Comparison of ENCODE assay signal across 2 fruit fly cellular contexts in the genomic region with DNA sequence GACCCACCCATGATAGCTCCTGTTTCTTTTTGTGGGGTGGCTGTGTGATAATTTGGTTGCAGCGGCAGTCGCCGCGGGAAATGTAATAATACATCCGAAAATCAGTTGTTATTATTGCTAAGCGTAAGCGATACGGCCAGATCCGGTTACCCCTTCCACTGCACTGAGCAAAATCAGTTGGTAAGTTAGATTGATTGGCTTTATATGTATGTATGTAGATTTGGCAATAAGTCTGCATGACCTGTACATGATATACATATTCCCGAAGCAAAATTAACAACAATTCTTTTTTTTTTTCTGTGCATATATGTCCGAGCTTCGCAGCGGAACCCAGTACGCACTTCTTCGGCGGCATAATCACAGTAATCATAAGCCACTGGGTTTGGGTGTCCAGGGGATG.
TF ChIP-seq lines count a peak whose summit lies in the region.

No protein-coding gene starts in this region.

TF ChIP-seq in whole organism, embryonic, 481 proteins besides CTCF, POLR2A, EP300 and RAD21 (continued from another document and continues in another):
- TF ChIP-seq pan (optimal IDR thresholded peaks at IDR 0.05; lab: Kevin White, UChicago) (no peak), pan (GFP tag; optimal IDR thresholded peaks at IDR 0.05 in 1 of 2, IDR thresholded peaks at IDR 0.05 in 1 of 2) (peak in 1 of 2 experiments; percentile 46), CG6689 (GFP tag; IDR thresholded peaks at IDR 0.05; lab: Robert Waterston, UW) (peak; percentile 55), Hr3 (GFP tag; optimal IDR thresholded peaks at IDR 0.05; lab: Kevin White, UChicago) (peak; percentile 9), CG7839 (tag; optimal IDR thresholded peaks at IDR 0.05; lab: Kevin White, UChicago) (peak; percentile 41), CG12744 (GFP tag; optimal IDR thresholded peaks at IDR 0.05; lab: Kevin White, UChicago) (no peak), exex (tag; optimal IDR thresholded peaks at IDR 0.05; lab: Kevin White, UChicago) (no peak), Ptx1 (GFP tag; IDR thresholded peaks at IDR 0.05; lab: Robert Waterston, UW) (peak; percentile 40; the same call in 1 of the 2 replicates), onecut (GFP tag; IDR thresholded peaks at IDR 0.05; lab: Robert Waterston, UW) (peak; percentile 41; the same call in 1 of the 2 replicates), Aef1 (GFP tag; IDR thresholded peaks at IDR 0.05; lab: Robert Waterston, UW) (0 out of 3 replicates have a peak, but pooled peaks have one; percentile 17), Asciz (GFP tag; optimal IDR thresholded peaks at IDR 0.05; lab: Kevin White, UChicago) (no peak), CG32767 (GFP tag; IDR thresholded peaks at IDR 0.05; lab: Robert Waterston, UW) (no peak), Hr51 (GFP tag; optimal IDR thresholded peaks at IDR 0.05; lab: Kevin White, UChicago) (peak in 1 of 2 experiments; percentile 26), fd3F (GFP tag; optimal IDR thresholded peaks at IDR 0.05; lab: Kevin White, UChicago) (no peak), CG2889 (GFP tag; IDR thresholded peaks at IDR 0.05; lab: Robert Waterston, UW) (no peak), CG10431 (GFP tag; optimal IDR thresholded peaks at IDR 0.05; lab: Kevin White, UChicago) (no peak), chn (GFP tag; optimal IDR thresholded peaks at IDR 0.05; lab: Kevin White, UChicago) (peak; percentile 1), D19B (GFP tag; optimal IDR thresholded peaks at IDR 0.05; lab: Kevin White, UChicago) (no peak), ems (GFP tag; optimal IDR thresholded peaks at IDR 0.05; lab: Kevin White, UChicago) (peak; percentile 16), zen (tag; optimal IDR thresholded peaks at IDR 0.05; lab: Kevin White, UChicago) (peak; percentile 18), Mes4 (GFP tag; optimal IDR thresholded peaks at IDR 0.05; lab: Kevin White, UChicago) (no peak), Xbp1 (GFP tag; optimal IDR thresholded peaks at IDR 0.05; lab: Kevin White, UChicago) (peak; percentile 41), gt (GFP tag; IDR thresholded peaks at IDR 0.05; lab: Robert Waterston, UW) (no peak), Adf1 (GFP tag; IDR thresholded peaks at IDR 0.05; lab: Robert Waterston, UW) (no peak), Stat92E (GFP tag; optimal IDR thresholded peaks at IDR 0.05; lab: Kevin White, UChicago) (no peak), CG6272 (GFP tag; IDR thresholded peaks at IDR 0.05; lab: Robert Waterston, UW) (0 out of 2 replicates have a peak, but pooled peaks have one; percentile 4), Dp (GFP tag; optimal IDR thresholded peaks at IDR 0.05; lab: Kevin White, UChicago) (no peak), CG10267 (tag; optimal IDR thresholded peaks at IDR 0.05; lab: Kevin White, UChicago) (peak; percentile 36), zfh2 (GFP tag; optimal IDR thresholded peaks at IDR 0.05; lab: Kevin White, UChicago) (no peak), CG6254 (GFP tag; optimal IDR thresholded peaks at IDR 0.05; lab: Kevin White, UChicago) (peak; percentile 36), Antp (GFP tag; optimal IDR thresholded peaks at IDR 0.05; lab: Kevin White, UChicago) (peak; percentile 41), ken (GFP tag; IDR thresholded peaks at IDR 0.05; lab: Robert Waterston, UW) (no peak), D (optimal IDR thresholded peaks at IDR 0.05; lab: Kevin White, UChicago) (no peak), D (GFP tag; optimal IDR thresholded peaks at IDR 0.05; lab: Kevin White, UChicago) (peak; percentile 58), Spps (tag; optimal IDR thresholded peaks at IDR 0.05; lab: Kevin White, UChicago) (peak; percentile 34), CG17359 (tag; optimal IDR thresholded peaks at IDR 0.05; lab: Kevin White, UChicago) (peak; percentile 42), lab (GFP tag; optimal IDR thresholded peaks at IDR 0.05; lab: Kevin White, UChicago) (peak; percentile 12), CG12071 (GFP tag; optimal IDR thresholded peaks at IDR 0.05; lab: Kevin White, UChicago) (no peak), kay (GFP tag; optimal IDR thresholded peaks at IDR 0.05; lab: Kevin White, UChicago) (no peak), Atf6 (GFP tag; IDR thresholded peaks at IDR 0.05; lab: Robert Waterston, UW) (no peak), Trl (optimal IDR thresholded peaks at IDR 0.05; lab: Kevin White, UChicago) (no peak), Trl (GFP tag; optimal IDR thresholded peaks at IDR 0.05; lab: Kevin White, UChicago) (peak; percentile 35), Pdp1 (GFP tag; optimal IDR thresholded peaks at IDR 0.05; lab: Kevin White, UChicago) (peak in 1 of 2 experiments; percentile 11), cad (GFP tag; optimal IDR thresholded peaks at IDR 0.05; lab: Kevin White, UChicago) (no peak), row (GFP tag; IDR thresholded peaks at IDR 0.05; lab: Robert Waterston, UW) (peak; percentile 70; the same call in 2 of the 3 replicates), CG13424 (tag; optimal IDR thresholded peaks at IDR 0.05; lab: Kevin White, UChicago) (peak; percentile 8), CG15269 (tag; optimal IDR thresholded peaks at IDR 0.05; lab: Kevin White, UChicago) (peak; percentile 8), Lpt (GFP tag; optimal IDR thresholded peaks at IDR 0.05; lab: Kevin White, UChicago) (no peak), tgo (GFP tag; IDR thresholded peaks at IDR 0.05; lab: Robert Waterston, UW) (0 out of 3 replicates have a peak, but pooled peaks have one; percentile 29), bab2 (GFP tag; optimal IDR thresholded peaks at IDR 0.05; lab: Kevin White, UChicago) (peak; percentile 57), so (GFP tag; IDR thresholded peaks at IDR 0.05; lab: Robert Waterston, UW) (no peak), Poxn (GFP tag; IDR thresholded peaks at IDR 0.05; lab: Robert Waterston, UW) (no peak), CG14860 (GFP tag; IDR thresholded peaks at IDR 0.05; lab: Robert Waterston, UW; ENCODE audit: partially characterized antibody) (no peak), MESR4 (GFP tag; optimal IDR thresholded peaks at IDR 0.05; lab: Kevin White, UChicago) (no peak), pum (GFP tag; optimal IDR thresholded peaks at IDR 0.05; lab: Kevin White, UChicago) (peak; percentile 24), bsh (GFP tag; optimal IDR thresholded peaks at IDR 0.05; lab: Kevin White, UChicago) (peak in 1 of 2 experiments; percentile 70), vvl (GFP tag; IDR thresholded peaks at IDR 0.05; lab: Robert Waterston, UW) (peak; percentile 51; the same call in 1 of the 2 replicates), CG14965 (GFP tag; optimal IDR thresholded peaks at IDR 0.05; lab: Kevin White, UChicago; ENCODE audit: borderline replicate concordance) (peak; percentile 7), hkb (optimal IDR thresholded peaks at IDR 0.05; lab: Kevin White, UChicago) (no peak), hkb (GFP tag; IDR thresholded peaks at IDR 0.05; lab: Robert Waterston, UW) (peak; percentile 44; the same call in 1 of the 2 replicates), CG10321 (GFP tag; IDR thresholded peaks at IDR 0.05; lab: Robert Waterston, UW) (no peak), CG13287 (GFP tag; IDR thresholded peaks at IDR 0.05; lab: Robert Waterston, UW; ENCODE audit: partially characterized antibody) (no peak)

TF ChIP-seq in whole organism, prepupa, 60 proteins besides CTCF, POLR2A, EP300 and RAD21 (continued from another document):
- TF ChIP-seq CG3919 (GFP tag; optimal IDR thresholded peaks at IDR 0.05; lab: Kevin White, UChicago) (no peak), lz (GFP tag; optimal IDR thresholded peaks at IDR 0.05; lab: Kevin White, UChicago) (peak; percentile 17), CG6854 (GFP tag; optimal IDR thresholded peaks at IDR 0.05; lab: Kevin White, UChicago) (no peak), cyc (GFP tag; optimal IDR thresholded peaks at IDR 0.05; lab: Kevin White, UChicago) (peak; percentile 12), Eip78C (GFP tag; lab: Kevin White, UChicago) (peak; percentile 61)
TF ChIP-seq in whole organism, prepupa: peak in this region for 10.
